Worm (Caenorhabditis elegans) whole organism, L4 larva: ENCODE data around the gene pqn-67.
A peak's percentile ranks its signal among the peaks of the same experiment; 100 is the strongest.

Experiments
- D1046.2 ChIP-seq: fragments of 200-800 bp; sonication (Bioruptor generic); IDR thresholded peaks from 2 replicates; pipeline ENCODE4 v1.3.6; 2022; ENCODE audit warnings: missing genetic modification characterization, missing compliant biosample characterization
- F10B5.3 ChIP-seq: sonication (generic microtip); optimal IDR thresholded peaks from 2 replicates; lab custom pipeline; 2016; ENCODE audit warnings: mild to moderate bottlenecking, missing genetic modification characterization, missing compliant biosample characterization
- F44E2.7 ChIP-seq: fragments of 200-800 bp; sonication (Bioruptor generic); IDR thresholded peaks from 2 replicates; pipeline ENCODE4 v2.1.2; 2022; ENCODE audit warnings: missing genetic modification characterization, missing compliant biosample characterization
- F49E8.2 ChIP-seq: sonication (generic microtip); optimal IDR thresholded peaks from 2 replicates; lab custom pipeline; 2016; ENCODE audit warnings: missing compliant biosample characterization, mild to moderate bottlenecking, missing genetic modification characterization, borderline replicate concordance
- ZK546.5 ChIP-seq, 2 experiments: sonication (generic microtip); optimal IDR thresholded peaks; 2 replicates each; lab custom pipeline; 2017; ENCODE audit warnings: missing biosample characterization in 2 of 2, missing genetic modification characterization in 2 of 2
- aha-1 ChIP-seq: fragments of 150-350 bp; peaks from one replicate; lab custom pipeline; 2014; ENCODE audit warnings: missing biosample characterization, missing genetic modification characterization
- aly-2 ChIP-seq: sonication (generic microtip); optimal IDR thresholded peaks from 2 replicates; lab custom pipeline; 2018; ENCODE audit warnings: missing biosample characterization, missing genetic modification characterization
- attf-4 ChIP-seq: sonication (generic microtip); optimal IDR thresholded peaks from 3 replicates; lab custom pipeline; 2017; ENCODE audit warnings: missing biosample characterization, missing genetic modification characterization
- ceh-20 ChIP-seq: fragments of 200-800 bp; sonication (Bioruptor generic); IDR thresholded peaks from 2 replicates; pipeline ENCODE4 v1.3.6; 2022; ENCODE audit warnings: missing genetic modification reagents, missing genetic modification characterization, missing compliant biosample characterization
- ceh-28 ChIP-seq: fragments of 150-350 bp; optimal IDR thresholded peaks from 2 replicates; lab custom pipeline; 2014; ENCODE audit warnings: missing biosample characterization, missing genetic modification reagents, missing genetic modification characterization
- ceh-44 ChIP-seq: fragments of 200-800 bp; sonication (Bioruptor generic); IDR thresholded peaks from 2 replicates; pipeline ENCODE4 v1.3.6; 2022; ENCODE audit warnings: missing genetic modification reagents, missing genetic modification characterization, missing compliant biosample characterization
- cey-2 ChIP-seq: sonication (generic microtip); optimal IDR thresholded peaks from 3 replicates; lab custom pipeline; 2017; ENCODE audit warnings: missing genetic modification characterization, mild to moderate bottlenecking, missing compliant biosample characterization, antibody characterized with exemption, borderline replicate concordance; ENCODE audit not compliant: insufficient read depth
- daf-12 ChIP-seq: fragments of 150-350 bp; optimal IDR thresholded peaks from 2 replicates; lab custom pipeline; 2014; ENCODE audit warnings: missing biosample characterization, missing genetic modification reagents, missing genetic modification characterization
- daf-16 ChIP-seq, 3 experiments: sonication (generic microtip); optimal IDR thresholded peaks; 2 replicates each; lab custom pipeline; 2016 to 2017; ENCODE audit warnings: missing genetic modification characterization in 3 of 3, missing genetic modification reagents in 3 of 3, mild to moderate bottlenecking in 2 of 3, missing compliant biosample characterization in 2 of 3, missing biosample characterization in 1 of 3, moderate library complexity in 1 of 3
- daf-19 ChIP-seq: fragments of 200-800 bp; sonication (Bioruptor generic); conservative IDR thresholded peaks from 2 replicates; pipeline ENCODE4 v1.3.6; 2022; ENCODE audit warnings: missing genetic modification characterization, missing compliant biosample characterization
- dmd-6 ChIP-seq: fragments of 200-800 bp; sonication (Bioruptor generic); IDR thresholded peaks from 2 replicates; pipeline ENCODE4 v1.3.6; 2022; ENCODE audit warnings: missing genetic modification reagents, missing genetic modification characterization, missing compliant biosample characterization
- dmd-9 ChIP-seq: fragments of 200-800 bp; sonication (Bioruptor generic); IDR thresholded peaks from 2 replicates; pipeline ENCODE4 v1.3.6; 2022; ENCODE audit warnings: missing genetic modification reagents, missing genetic modification characterization, missing compliant biosample characterization
- dve-1 ChIP-seq: sonication (generic microtip); optimal IDR thresholded peaks from 2 replicates; lab custom pipeline; 2017; ENCODE audit warnings: antibody characterized with exemption, mild to moderate bottlenecking, missing genetic modification characterization, missing compliant biosample characterization; ENCODE audit not compliant: insufficient read depth
- egl-27 ChIP-seq: sonication (generic microtip); optimal IDR thresholded peaks from 3 replicates; lab custom pipeline; 2017; ENCODE audit warnings: missing biosample characterization, missing genetic modification reagents, missing genetic modification characterization
- egl-43 ChIP-seq: fragments of 200-800 bp; sonication (Bioruptor generic); IDR thresholded peaks from 2 replicates; pipeline ENCODE4 v1.3.6; 2022; ENCODE audit warnings: missing genetic modification reagents, missing genetic modification characterization, missing compliant biosample characterization
- gei-8 ChIP-seq: fragments of 200-800 bp; sonication (Bioruptor generic); optimal IDR thresholded peaks from 2 replicates; lab custom pipeline; 2018; ENCODE audit warnings: mild to moderate bottlenecking, missing genetic modification characterization, missing compliant biosample characterization
- hlh-11 ChIP-seq: fragments of 200-800 bp; sonication (Bioruptor generic); optimal IDR thresholded peaks from 2 replicates; lab custom pipeline; 2018; ENCODE audit warnings: mild to moderate bottlenecking, missing genetic modification characterization, missing compliant biosample characterization
- hlh-30 ChIP-seq: sonication (generic microtip); optimal IDR thresholded peaks from 2 replicates; lab custom pipeline; 2017; ENCODE audit warnings: antibody characterized with exemption, mild to moderate bottlenecking, missing genetic modification characterization, missing compliant biosample characterization; ENCODE audit not compliant: insufficient read depth
- hmg-1.1 ChIP-seq: fragments of 200-800 bp; sonication (Bioruptor generic); IDR thresholded peaks from 2 replicates; pipeline ENCODE4 v1.3.6; 2022; ENCODE audit warnings: missing genetic modification reagents, missing genetic modification characterization, missing compliant biosample characterization
- lin-15B ChIP-seq: fragments of 150-350 bp; sonication (generic microtip); optimal IDR thresholded peaks from 3 replicates; lab custom pipeline; 2014; ENCODE audit warnings: missing biosample characterization, missing genetic modification characterization
- lin-39 ChIP-seq: fragments of 150-350 bp; optimal IDR thresholded peaks from 2 replicates; lab custom pipeline; 2014; ENCODE audit warnings: missing biosample characterization, missing genetic modification reagents, missing genetic modification characterization
- lir-3 ChIP-seq: sonication (generic microtip); optimal IDR thresholded peaks from 2 replicates; lab custom pipeline; 2016; ENCODE audit warnings: mild to moderate bottlenecking, missing genetic modification characterization, missing compliant biosample characterization
- lsy-2 ChIP-seq, 2 experiments: fragments of 150-350 bp in 1 of 2; sonication (generic microtip) in 1 of 2; optimal IDR thresholded peaks; 2 replicates each; lab custom pipeline; 2014 to 2017; ENCODE audit warnings: missing biosample characterization in 2 of 2, missing genetic modification characterization in 2 of 2
- madf-9 ChIP-seq: fragments of 200-800 bp; sonication (Bioruptor generic); conservative IDR thresholded peaks from 2 replicates; pipeline ENCODE4 v1.3.6; 2022; ENCODE audit warnings: missing genetic modification reagents, missing genetic modification characterization, missing compliant biosample characterization
- mdl-1 ChIP-seq, 2 experiments: fragments of 150-350 bp in 1 of 2; sonication (generic microtip) in 1 of 2; optimal IDR thresholded peaks; 2 replicates each; lab custom pipeline; 2014 to 2017; ENCODE audit warnings: missing biosample characterization in 2 of 2, missing genetic modification characterization in 2 of 2
- mdt-29 ChIP-seq: fragments of 200-800 bp; sonication (Bioruptor generic); IDR thresholded peaks from 2 replicates; pipeline ENCODE4 v1.3.6; 2022; ENCODE audit warnings: missing genetic modification reagents, missing genetic modification characterization, missing compliant biosample characterization
- mes-2 ChIP-seq: sonication (generic microtip); optimal IDR thresholded peaks from 2 replicates; lab custom pipeline; 2016; ENCODE audit warnings: missing genotype, mild to moderate bottlenecking, missing genetic modification characterization, missing compliant biosample characterization; ENCODE audit not compliant: poor library complexity, severe bottlenecking
- nhr-111 ChIP-seq: fragments of 200-800 bp; sonication (Bioruptor generic); optimal IDR thresholded peaks from 2 replicates; lab custom pipeline; 2018; ENCODE audit warnings: mild to moderate bottlenecking, missing genetic modification characterization, missing compliant biosample characterization
- nhr-237 ChIP-seq: sonication (generic microtip); optimal IDR thresholded peaks from 2 replicates; lab custom pipeline; 2017; ENCODE audit warnings: missing biosample characterization, missing genetic modification characterization
- nhr-28 ChIP-seq: fragments of 150-350 bp; optimal IDR thresholded peaks from 2 replicates; lab custom pipeline; 2014; ENCODE audit warnings: missing biosample characterization, missing genetic modification characterization
- nhr-77 ChIP-seq: fragments of 150-350 bp; optimal IDR thresholded peaks from 2 replicates; lab custom pipeline; 2014; ENCODE audit warnings: missing biosample characterization, missing genetic modification characterization
- pha-4 ChIP-seq, 2 experiments: fragments of 150-350 bp in 1 of 2; fragments of 200-800 bp in 1 of 2; sonication (Bioruptor generic) in 1 of 2; IDR thresholded peaks in 1 of 2; optimal IDR thresholded peaks in 1 of 2; 2 replicates each; pipeline versions ENCODE4 v1.3.6 to Lab custom; 2014 to 2022; ENCODE audit warnings: missing genetic modification characterization in 2 of 2, missing genetic modification reagents in 2 of 2, missing biosample characterization in 1 of 2, missing compliant biosample characterization in 1 of 2
- php-3 ChIP-seq: fragments of 200-800 bp; sonication (Bioruptor generic); IDR thresholded peaks from 2 replicates; pipeline ENCODE4 v1.3.6; 2022; ENCODE audit warnings: missing genetic modification reagents, missing genetic modification characterization, missing compliant biosample characterization
- pqm-1 ChIP-seq: sonication (generic microtip); optimal IDR thresholded peaks from 2 replicates; lab custom pipeline; 2017; ENCODE audit warnings: missing biosample characterization, missing genetic modification characterization
- saeg-2 ChIP-seq: fragments of 200-800 bp; sonication (Bioruptor generic); IDR thresholded peaks from 2 replicates; pipeline ENCODE4 v1.3.6; 2022; ENCODE audit warnings: missing genetic modification reagents, missing genetic modification characterization, missing compliant biosample characterization
- set-16 ChIP-seq: fragments of 200-800 bp; sonication (Bioruptor generic); IDR thresholded peaks from 2 replicates; pipeline ENCODE4 v1.3.6; 2022; ENCODE audit warnings: missing genetic modification reagents, missing genetic modification characterization, missing compliant biosample characterization
- unc-39 ChIP-seq: sonication (generic microtip); optimal IDR thresholded peaks from 2 replicates; lab custom pipeline; 2017; ENCODE audit warnings: missing biosample characterization, missing genetic modification characterization
- unc-62 ChIP-seq, 3 experiments: fragments of 150-350 bp in 1 of 3; sonication (generic microtip); optimal IDR thresholded peaks in 2 of 3; peaks in 1 of 3; 1 replicate in 1 of 3; 2 replicates in 2 of 3; lab custom pipeline; 2014 to 2017; ENCODE audit warnings: missing biosample characterization in 3 of 3, missing genetic modification characterization in 3 of 3, missing genetic modification reagents in 3 of 3, missing genotype in 1 of 3
- zfp-3 ChIP-seq: fragments of 200-800 bp; sonication (Bioruptor generic); conservative IDR thresholded peaks from 2 replicates; pipeline ENCODE4 v1.3.6; 2022; ENCODE audit warnings: missing genetic modification reagents, missing genetic modification characterization, missing compliant biosample characterization
- zip-2 ChIP-seq: fragments of 150-350 bp; optimal IDR thresholded peaks from 2 replicates; lab custom pipeline; 2014; ENCODE audit warnings: missing biosample characterization, missing genetic modification characterization
- ztf-11 ChIP-seq: fragments of 150-350 bp; optimal IDR thresholded peaks from 2 replicates; lab custom pipeline; 2014; ENCODE audit warnings: missing biosample characterization, missing genetic modification characterization
- ztf-7 ChIP-seq: fragments of 150-350 bp; optimal IDR thresholded peaks from 2 replicates; lab custom pipeline; 2014; ENCODE audit warnings: missing biosample characterization, missing genetic modification characterization

pqn-67 gene

ce11 chrV:12908614-12909013 lies 15.6 kb upstream of the pqn-67 start:
- TF ChIP-seq ztf-7 (tag; lab: Kevin White, UChicago) (no peak), dmd-9 (no peak), ceh-28 (no peak), pqm-1 (tag; lab: Kevin White, UChicago) (no peak), cey-2 (tag; lab: Kevin White, UChicago) (no peak), ceh-44 (GFP tag; lab: Robert Waterston, UW) (no peak), gei-8 (no peak), attf-4 (tag; lab: Kevin White, UChicago) (no peak), hmg-1.1 (GFP tag; lab: Robert Waterston, UW) (0 out of 2 replicates have a peak, but pooled peaks have one; percentile 19), zip-2 (tag; lab: Kevin White, UChicago) (no peak), dmd-6 (peak; percentile 80), egl-27 (tag; lab: Kevin White, UChicago) (no peak), saeg-2 (GFP tag; lab: Robert Waterston, UW) (peak; percentile 70; the same call in 1 of the 2 replicates), hlh-11 (peak; percentile 53), egl-43 (GFP tag; lab: Robert Waterston, UW) (no peak), daf-19 (no peak), aly-2 (tag; lab: Kevin White, UChicago) (no peak), dve-1 (tag; lab: Kevin White, UChicago) (peak; percentile 6), aha-1 (peak; percentile 65)

ce11 chrV:12909544-12910157 lies 14.6 kb upstream of the pqn-67 start, which contains the start of gene nid-1:
nid-1 (plus strand) TSS chrV:12910107.
- TF ChIP-seq lir-3 (tag; lab: Kevin White, UChicago) (no peak), ZK546.5 (tag; optimal IDR thresholded peaks at IDR 0.05; lab: Kevin White, UChicago) (no peak), nhr-77 (tag; lab: Kevin White, UChicago) (peak; percentile 16), ceh-28 (no peak), lin-39 (tag; lab: Kevin White, UChicago) (no peak), nhr-28 (peak; percentile 51), madf-9 (GFP tag; lab: Robert Waterston, UW) (no peak), unc-39 (no peak), F44E2.7 (GFP tag; lab: Robert Waterston, UW) (no peak), mdl-1 (tag; optimal IDR thresholded peaks at IDR 0.05; lab: Kevin White, UChicago) (no peak), F49E8.2 (tag; lab: Kevin White, UChicago) (no peak), lin-15B (no peak), mes-2 (tag; lab: Kevin White, UChicago) (no peak), daf-16 (GFP tag; optimal IDR thresholded peaks at IDR 0.05; lab: Kevin White, UChicago) (no peak), daf-16 (tag; optimal IDR thresholded peaks at IDR 0.05; lab: Kevin White, UChicago) (peak; percentile 96), D1046.2 (no peak), F10B5.3 (no peak), nhr-237 (no peak), hlh-30 (tag; lab: Kevin White, UChicago) (no peak), set-16 (GFP tag; lab: Robert Waterston, UW) (no peak), dve-1 (tag; lab: Kevin White, UChicago) (peak; percentile 67), php-3 (GFP tag; lab: Robert Waterston, UW) (peak; percentile 93), daf-12 (tag; lab: Kevin White, UChicago) (no peak), zip-2 (tag; lab: Kevin White, UChicago) (no peak), dmd-6 (peak; percentile 76), nhr-111 (no peak), zfp-3 (GFP tag; lab: Robert Waterston, UW) (no peak), pqm-1 (tag; lab: Kevin White, UChicago) (peak; percentile 51), hlh-11 (peak; percentile 64), ceh-20 (0 out of 2 replicates have a peak, but pooled peaks have one; percentile 41), ztf-11 (tag; lab: Kevin White, UChicago) (no peak), mdt-29 (no peak), unc-62 (GFP tag; optimal IDR thresholded peaks at IDR 0.05 in 1 of 2; lab: Kevin White, UChicago) (peak in 1 of 2 experiments; percentile 29), unc-62 (tag; optimal IDR thresholded peaks at IDR 0.05; lab: Kevin White, UChicago) (no peak), pha-4 (GFP tag; IDR thresholded peaks at IDR 0.05; lab: Robert Waterston, UW) (no peak), pha-4 (tag; optimal IDR thresholded peaks at IDR 0.05; lab: Kevin White, UChicago) (no peak), lsy-2 (tag; optimal IDR thresholded peaks at IDR 0.05; lab: Kevin White, UChicago) (no peak)
